Worm (Caenorhabditis elegans) whole organism, L2 larva: Measurements from ENCODE around the gene taf-2.
"Not testable (repeated sequence)": the region's sequence is repeated elsewhere in the genome, so short reads cannot be mapped to it uniquely, and the experiment has no call there.

ENCODE experiments used
- C34F6.9 ChIP-seq: fragments of 150-350 bp; optimal IDR thresholded peaks from 2 replicates; lab custom pipeline; 2014; ENCODE audit warnings: missing biosample characterization, missing genetic modification characterization
- Y55F3AM.14 ChIP-seq: fragments of 200-800 bp; sonication (Bioruptor generic); optimal IDR thresholded peaks from 2 replicates; lab custom pipeline; 2018; ENCODE audit warnings: mild to moderate bottlenecking, missing genetic modification characterization, missing compliant biosample characterization
- ZK546.5 ChIP-seq: sonication (generic microtip); optimal IDR thresholded peaks from 2 replicates; lab custom pipeline; 2017; ENCODE audit warnings: missing biosample characterization, missing genetic modification characterization
- alr-1 ChIP-seq: fragments of 150-350 bp; optimal IDR thresholded peaks from 2 replicates; lab custom pipeline; 2014; ENCODE audit warnings: missing biosample characterization, missing genetic modification characterization
- aly-2 ChIP-seq: fragments of 150-350 bp; optimal IDR thresholded peaks from 2 replicates; lab custom pipeline; 2014; ENCODE audit warnings: missing biosample characterization, missing genetic modification characterization
- ama-1 ChIP-seq: fragments of 150-350 bp; optimal IDR thresholded peaks from 2 replicates; lab custom pipeline; 2018; ENCODE audit warnings: inconsistent platforms
- ceh-82 ChIP-seq: fragments of 150-350 bp; optimal IDR thresholded peaks from 2 replicates; lab custom pipeline; 2014; ENCODE audit warnings: missing biosample characterization, missing genetic modification characterization
- crh-2 ChIP-seq: sonication (generic microtip); optimal IDR thresholded peaks from 2 replicates; lab custom pipeline; 2017; ENCODE audit warnings: missing biosample characterization, missing genetic modification characterization
- egl-27 ChIP-seq: sonication (generic microtip); optimal IDR thresholded peaks from 3 replicates; lab custom pipeline; 2017; ENCODE audit warnings: missing biosample characterization, missing genetic modification reagents, missing genetic modification characterization
- elt-3 ChIP-seq: sonication (generic microtip); optimal IDR thresholded peaks from 2 replicates; lab custom pipeline; 2017; ENCODE audit warnings: missing biosample characterization, missing genetic modification characterization
- fos-1 ChIP-seq: fragments of 150-350 bp; optimal IDR thresholded peaks from 2 replicates; lab custom pipeline; 2014; ENCODE audit warnings: missing biosample characterization, missing genetic modification characterization
- lin-39 ChIP-seq: fragments of 150-350 bp; optimal IDR thresholded peaks from 2 replicates; lab custom pipeline; 2014; ENCODE audit warnings: missing biosample characterization, missing genetic modification reagents, missing genetic modification characterization
- lsy-2 ChIP-seq, 2 experiments: fragments of 150-350 bp in 1 of 2; sonication (generic microtip) in 1 of 2; optimal IDR thresholded peaks; 2 replicates each; lab custom pipeline; 2014 to 2017; ENCODE audit warnings: missing biosample characterization in 2 of 2, missing genetic modification characterization in 2 of 2
- mab-5 ChIP-seq: fragments of 150-350 bp; optimal IDR thresholded peaks from 2 replicates; lab custom pipeline; 2014; ENCODE audit warnings: missing biosample characterization, missing genetic modification characterization
- mbf-1 ChIP-seq: sonication (generic microtip); optimal IDR thresholded peaks from 2 replicates; lab custom pipeline; 2017; ENCODE audit warnings: missing biosample characterization, missing genetic modification characterization
- mdl-1 ChIP-seq, 2 experiments: fragments of 150-350 bp in 1 of 2; sonication (generic microtip) in 1 of 2; optimal IDR thresholded peaks; 2 replicates each; lab custom pipeline; 2017; ENCODE audit warnings: missing biosample characterization in 2 of 2, missing genetic modification characterization in 2 of 2
- nhr-10 ChIP-seq: sonication (generic microtip); optimal IDR thresholded peaks from 2 replicates; lab custom pipeline; 2017; ENCODE audit warnings: missing biosample characterization, missing genetic modification characterization
- nhr-11 ChIP-seq: fragments of 150-350 bp; optimal IDR thresholded peaks from 2 replicates; lab custom pipeline; 2014; ENCODE audit warnings: missing biosample characterization, missing genetic modification characterization
- nhr-12 ChIP-seq: fragments of 150-350 bp; optimal IDR thresholded peaks from 2 replicates; lab custom pipeline; 2014; ENCODE audit warnings: missing biosample characterization, missing genetic modification characterization
- nhr-129 ChIP-seq: fragments of 150-350 bp; optimal IDR thresholded peaks from 2 replicates; lab custom pipeline; 2014; ENCODE audit warnings: missing biosample characterization, missing genetic modification characterization
- nhr-23 ChIP-seq: fragments of 150-350 bp; optimal IDR thresholded peaks from 2 replicates; lab custom pipeline; 2014; ENCODE audit warnings: missing biosample characterization, missing genetic modification reagents, missing genetic modification characterization
- nhr-237 ChIP-seq: fragments of 150-350 bp; optimal IDR thresholded peaks from 2 replicates; lab custom pipeline; 2014; ENCODE audit warnings: missing biosample characterization, missing genetic modification characterization
- nhr-25 ChIP-seq: fragments of 150-350 bp; sonication (generic microtip); optimal IDR thresholded peaks from 3 replicates; lab custom pipeline; 2014; ENCODE audit warnings: missing biosample characterization, missing genetic modification characterization
- nhr-77 ChIP-seq: fragments of 150-350 bp; optimal IDR thresholded peaks from 2 replicates; lab custom pipeline; 2014; ENCODE audit warnings: missing biosample characterization, missing genetic modification characterization
- peb-1 ChIP-seq: fragments of 150-350 bp; optimal IDR thresholded peaks from 2 replicates; lab custom pipeline; 2014; ENCODE audit warnings: missing biosample characterization, missing genetic modification characterization
- sem-4 ChIP-seq: fragments of 150-350 bp; optimal IDR thresholded peaks from 2 replicates; lab custom pipeline; 2014; ENCODE audit warnings: missing biosample characterization, missing genetic modification reagents, missing genetic modification characterization
- sma-3 ChIP-seq: sonication (generic microtip); optimal IDR thresholded peaks from 2 replicates; lab custom pipeline; 2016; ENCODE audit warnings: missing genetic modification reagents, missing genetic modification characterization, missing compliant biosample characterization
- snpc-4 ChIP-seq: fragments of 150-350 bp; optimal IDR thresholded peaks from 2 replicates; lab custom pipeline; 2014; ENCODE audit warnings: missing biosample characterization, missing genetic modification characterization
- unc-39 ChIP-seq: fragments of 150-350 bp; optimal IDR thresholded peaks from 2 replicates; lab custom pipeline; 2014; ENCODE audit warnings: missing biosample characterization, missing genetic modification characterization
- unc-55 ChIP-seq: fragments of 150-350 bp; sonication (generic microtip); optimal IDR thresholded peaks from 3 replicates; lab custom pipeline; 2014; ENCODE audit warnings: missing biosample characterization, missing genetic modification reagents, missing genetic modification characterization
- unc-62 ChIP-seq: fragments of 150-350 bp; optimal IDR thresholded peaks from 2 replicates; lab custom pipeline; 2014; ENCODE audit warnings: missing biosample characterization, missing genetic modification reagents, missing genetic modification characterization
- ztf-1 ChIP-seq: fragments of 200-800 bp; sonication (Bioruptor generic); conservative IDR thresholded peaks from 2 replicates; pipeline ENCODE4 v1.3.6; 2022; ENCODE audit warnings: missing genetic modification characterization, missing compliant biosample characterization
- ztf-11 ChIP-seq: sonication (generic microtip); optimal IDR thresholded peaks from 2 replicates; lab custom pipeline; 2017; ENCODE audit warnings: missing biosample characterization, missing genetic modification characterization
- ztf-4 ChIP-seq: fragments of 150-350 bp; optimal IDR thresholded peaks from 2 replicates; lab custom pipeline; 2014; ENCODE audit warnings: missing biosample characterization, missing genetic modification characterization

The taf-2 gene

DNA sequence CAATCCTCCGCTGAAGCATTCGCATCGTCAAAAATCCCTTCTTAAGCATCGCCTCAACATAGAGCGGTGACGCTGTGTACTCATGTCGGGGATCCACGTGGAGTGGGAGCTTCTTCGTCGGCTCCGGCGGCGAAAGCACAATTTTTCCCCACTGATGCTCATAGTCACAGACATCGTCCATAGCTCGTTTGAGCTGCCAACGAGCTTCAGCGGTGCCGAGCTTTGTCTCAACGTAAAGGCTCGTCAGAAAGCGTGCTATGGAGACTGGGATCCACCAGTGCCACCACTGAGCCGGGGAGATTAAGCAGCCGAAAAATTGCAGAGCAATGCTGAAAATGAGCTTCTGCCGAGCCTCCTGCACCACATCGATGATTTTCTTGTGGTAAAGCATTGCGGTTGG lies 2.6 kb downstream of the taf-2 start:
- TF ChIP-seq alr-1 (tag; lab: Kevin White, UChicago): no peak
- TF ChIP-seq unc-62: no peak
- TF ChIP-seq nhr-25 (tag; lab: Kevin White, UChicago): no peak
- TF ChIP-seq nhr-11: no peak
- no peak for TF ChIP-seq ceh-82
- no peak for TF ChIP-seq nhr-237 (tag; lab: Kevin White, UChicago)
- no peak for TF ChIP-seq lsy-2 (tag; optimal IDR thresholded peaks at IDR 0.05; lab: Kevin White, UChicago)
- no peak for TF ChIP-seq unc-39 (tag; lab: Kevin White, UChicago)
- no peak for TF ChIP-seq lin-39 (tag; lab: Kevin White, UChicago)
- no peak for TF ChIP-seq sma-3 (GFP tag; lab: Kevin White, UChicago)
- TF ChIP-seq snpc-4 (tag; lab: Kevin White, UChicago): no peak
- no peak for TF ChIP-seq Y55F3AM.14 (GFP tag; lab: Kevin White, UChicago)
- no peak for TF ChIP-seq nhr-12 (tag; lab: Kevin White, UChicago)
- TF ChIP-seq nhr-77: no peak
- no peak for TF ChIP-seq egl-27 (tag; lab: Kevin White, UChicago)
- no peak for TF ChIP-seq elt-3

DNA sequence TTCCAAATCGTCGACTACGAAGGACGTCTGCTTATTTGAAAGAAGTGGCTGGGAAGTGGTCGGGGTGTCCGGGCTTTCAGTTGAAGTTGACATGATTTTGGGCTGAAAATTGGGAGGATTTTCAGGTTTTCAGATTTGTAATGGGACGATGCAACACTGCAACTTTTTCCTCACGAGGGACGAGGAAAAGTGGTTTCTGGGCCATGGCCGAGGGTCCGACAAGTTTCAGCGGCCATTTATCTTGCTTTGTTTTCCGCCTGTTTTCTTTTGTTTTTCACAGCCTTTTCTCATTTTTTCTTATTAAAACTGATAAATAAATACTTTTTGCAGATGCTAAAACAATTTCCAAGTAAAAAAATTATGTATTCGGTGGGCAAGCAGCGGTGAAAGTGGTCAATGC lies 10.6 kb downstream of the taf-2 start, which contains the start of gene blos-7:
Gene blos-7, minus strand, starts transcription at position 101 of the 400 bp plus-strand sequence.
- not testable (repeated sequence) for TF ChIP-seq lsy-2 (tag; optimal IDR thresholded peaks at IDR 0.05; lab: Kevin White, UChicago); unc-39 (tag; lab: Kevin White, UChicago); ZK546.5

- TF ChIP-seq nhr-10 (tag; lab: Kevin White, UChicago) (no peak), lsy-2 (tag; optimal IDR thresholded peaks at IDR 0.05; lab: Kevin White, UChicago) (peak in 1 of 2 experiments; percentile 34), C34F6.9 (tag; lab: Kevin White, UChicago) (peak; percentile 10), nhr-129 (peak; percentile 15), ztf-11 (no peak), unc-55 (GFP tag; lab: Kevin White, UChicago) (peak; percentile 48), mbf-1 (no peak), sem-4 (peak; percentile 8)
Measured at ce11 chrIV:3579477-3579975, 13.9 kb downstream of the taf-2 start, which contains the start of gene Y37E11B.1. Y37E11B.1 (plus strand) TSS chrIV:3579621.

DNA sequence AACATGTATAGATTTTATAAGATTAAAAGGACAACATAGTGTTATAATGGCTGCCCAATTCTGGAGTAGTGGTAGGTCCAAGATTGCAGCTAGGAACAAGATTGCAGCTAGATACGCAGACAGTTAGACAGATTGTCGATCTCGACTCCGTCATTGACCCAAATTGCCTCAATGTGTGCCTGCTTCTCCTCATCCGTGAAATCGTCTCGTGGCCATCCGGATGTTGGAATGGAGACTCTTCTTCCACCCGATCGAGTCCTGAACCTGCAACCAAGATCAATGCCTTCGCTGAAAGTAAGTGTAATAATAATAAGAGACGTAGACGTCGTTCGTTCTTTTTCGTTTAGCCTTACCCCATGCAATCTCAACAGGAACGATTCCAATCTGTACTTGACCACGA lies 14.7 kb downstream of the taf-2 start:
- TF ChIP-seq unc-55 (GFP tag; lab: Kevin White, UChicago): no peak
- no peak for TF ChIP-seq fos-1 (tag; lab: Kevin White, UChicago)
- TF ChIP-seq ztf-4: no peak
- no peak for TF ChIP-seq ztf-1 (GFP tag; lab: Robert Waterston, UW)
- TF ChIP-seq nhr-11: no peak
- TF ChIP-seq, all 48 proteins: peak for 0

DNA sequence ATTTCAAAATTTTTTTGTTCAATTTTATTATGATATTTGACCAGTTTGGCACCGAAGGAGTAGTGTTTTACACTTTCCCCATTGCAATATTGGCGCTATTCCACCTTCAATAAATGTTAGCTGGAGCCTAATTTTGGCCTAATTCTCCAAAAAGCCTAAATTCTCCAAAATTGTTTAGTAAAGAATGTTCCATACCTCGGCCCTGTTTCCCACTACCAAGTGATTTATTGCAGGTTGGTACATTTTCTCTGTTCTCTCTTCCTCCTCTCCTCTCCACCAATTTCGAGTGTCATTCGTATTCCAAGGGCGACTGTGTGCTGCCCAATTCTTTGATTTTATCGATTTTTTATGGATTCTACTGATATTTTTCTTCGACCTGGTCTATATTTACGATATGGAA lies 15.3 kb downstream of the taf-2 start, which contains the start of gene Y37E11B.2:
Gene Y37E11B.2, plus strand, starts transcription at position 301 of the 400 bp plus-strand sequence.
- no peak for TF ChIP-seq nhr-23 (tag; lab: Kevin White, UChicago)
- TF ChIP-seq aly-2 (tag; lab: Kevin White, UChicago): no peak
- TF ChIP-seq ama-1 (lab: Kevin White, UChicago): no peak
- TF ChIP-seq ztf-11: no peak
- TF ChIP-seq nhr-129: no peak
- no peak for TF ChIP-seq C34F6.9 (tag; lab: Kevin White, UChicago)
- no peak for TF ChIP-seq mab-5 (tag; lab: Kevin White, UChicago)
- TF ChIP-seq Y55F3AM.14 (GFP tag; lab: Kevin White, UChicago): no peak

- no peak for TF ChIP-seq crh-2 (tag; lab: Kevin White, UChicago)
- TF ChIP-seq aly-2 (tag; lab: Kevin White, UChicago): no peak
- no peak for TF ChIP-seq peb-1 (tag; lab: Kevin White, UChicago)
- TF ChIP-seq nhr-25 (tag; lab: Kevin White, UChicago): no peak
- TF ChIP-seq sma-3 (GFP tag; lab: Kevin White, UChicago): no peak
- TF ChIP-seq mbf-1: no peak
- TF ChIP-seq unc-39 (tag; lab: Kevin White, UChicago): no peak
- no peak for TF ChIP-seq nhr-10 (tag; lab: Kevin White, UChicago)
- no peak for TF ChIP-seq sem-4
- no peak for TF ChIP-seq ama-1 (lab: Kevin White, UChicago)
- no peak for TF ChIP-seq mab-5 (tag; lab: Kevin White, UChicago)
- TF ChIP-seq ZK546.5: no peak
- no peak for TF ChIP-seq mdl-1 (tag; optimal IDR thresholded peaks at IDR 0.05; lab: Kevin White, UChicago)
- no peak for TF ChIP-seq ztf-11
- TF ChIP-seq snpc-4 (tag; lab: Kevin White, UChicago): no peak
Measured at ce11 chrIV:3570612-3571011, 22.8 kb downstream of the taf-2 start.
